Fruit fly (Drosophila melanogaster) S2 (cell line): Measurements from ENCODE around the gene CG13784.

Experiments
- CG8478 ChIP-seq: fragments of >200 bp; optimal IDR thresholded peaks from 2 replicates; lab custom pipeline; 2018
- CTCF ChIP-seq, 2 experiments: fragments of >200 bp; optimal IDR thresholded peaks; 2 replicates each; lab custom pipeline; 2018

- TF ChIP-seq CG8478 (lab: Kevin White, UChicago): no peak
- no peak for TF ChIP-seq CTCF (optimal IDR thresholded peaks at IDR 0.05; lab: Kevin White, UChicago)
These were observed 64.8 kb downstream of the CG13784 start for dm6 chr2L:7154861-7155594.
